Fruit fly (Drosophila melanogaster): ENCODE measurements around the gene cyst.

cyst gene

DNA sequence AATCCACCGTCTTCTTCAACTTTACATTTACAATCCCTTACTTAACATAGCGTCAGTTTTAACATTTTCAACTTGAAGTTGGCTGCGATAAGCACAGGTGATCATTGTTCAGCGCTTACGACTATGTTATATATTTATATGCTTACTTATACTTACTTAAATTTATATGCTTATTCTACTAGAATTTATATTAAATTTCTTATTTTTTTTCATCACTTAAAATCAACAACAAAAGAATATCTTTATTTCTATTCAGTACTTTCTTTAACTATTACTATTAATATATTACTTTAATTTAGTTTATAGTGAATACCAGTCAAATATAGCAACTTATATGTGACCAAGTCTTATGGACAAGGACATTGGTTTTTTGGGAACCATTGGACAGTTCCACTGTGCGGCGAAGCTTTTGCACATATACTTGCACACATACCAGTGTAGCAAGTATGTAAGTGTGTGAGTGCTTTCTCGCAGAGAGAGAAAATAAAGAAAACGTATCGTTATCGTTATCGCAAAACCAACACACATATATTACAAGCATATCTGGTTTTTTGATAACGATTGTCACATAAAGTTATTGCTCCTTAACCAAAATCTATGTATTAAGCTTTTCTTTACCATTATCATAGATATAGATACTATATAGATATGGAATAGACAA lies 8.7 kb upstream of the cyst start, which contains the start of gene Hasp (continued):
- TF ChIP-seq dm (GFP tag; optimal IDR thresholded peaks at IDR 0.05): no peak
- peak; percentile 41 for TF ChIP-seq ewg (GFP tag; optimal IDR thresholded peaks at IDR 0.05)
- TF ChIP-seq ranshi (GFP tag; IDR thresholded peaks at IDR 0.05): peak; percentile 33; the same call in 1 of the 2 replicates
- no peak for TF ChIP-seq Awh (GFP tag; IDR thresholded peaks at IDR 0.05)
- peak; percentile 14 for TF ChIP-seq CG12155 (GFP tag; optimal IDR thresholded peaks at IDR 0.05)
- TF ChIP-seq CG10979 (tag; optimal IDR thresholded peaks at IDR 0.05): peak; percentile 74
- TF ChIP-seq az2 (GFP tag; optimal IDR thresholded peaks at IDR 0.05): peak; percentile 64
- no peak for TF ChIP-seq Tbp (GFP tag; optimal IDR thresholded peaks at IDR 0.05)
- TF ChIP-seq Hmr (GFP tag; optimal IDR thresholded peaks at IDR 0.05): peak; percentile 43
- peak; percentile 51 for TF ChIP-seq Ptx1 (GFP tag; IDR thresholded peaks at IDR 0.05)
- TF ChIP-seq D (optimal IDR thresholded peaks at IDR 0.05): no peak
- TF ChIP-seq D (GFP tag; optimal IDR thresholded peaks at IDR 0.05): peak; percentile 44
- TF ChIP-seq nmo (GFP tag; optimal IDR thresholded peaks at IDR 0.05): peak; percentile 79
- no peak for TF ChIP-seq CG31365 (tag; optimal IDR thresholded peaks at IDR 0.05)
- TF ChIP-seq tgo (GFP tag; IDR thresholded peaks at IDR 0.05): peak; percentile 67; the same call in 2 of the 3 replicates
- no peak for TF ChIP-seq twi (tag; optimal IDR thresholded peaks at IDR 0.05)
- peak; percentile 21; the same call in 1 of the 3 replicates for TF ChIP-seq ken (GFP tag; IDR thresholded peaks at IDR 0.05)
- peak; percentile 44 for TF ChIP-seq ATbp (GFP tag; optimal IDR thresholded peaks at IDR 0.05)
- peak; percentile 60; the same call in 2 of the 3 replicates for TF ChIP-seq CG11456 (GFP tag; IDR thresholded peaks at IDR 0.05)
- TF ChIP-seq zfh1 (GFP tag; IDR thresholded peaks at IDR 0.05): peak; percentile 79
- TF ChIP-seq kay (GFP tag; optimal IDR thresholded peaks at IDR 0.05): peak; percentile 12
- TF ChIP-seq vnd (GFP tag; IDR thresholded peaks at IDR 0.05; ENCODE audit: partially characterized antibody): peak; percentile 74
- no peak for TF ChIP-seq Dip2 (GFP tag; IDR thresholded peaks at IDR 0.05)
- peak; percentile 64 for TF ChIP-seq CG3281 (GFP tag; optimal IDR thresholded peaks at IDR 0.05)
- peak; percentile 16 for TF ChIP-seq trh (GFP tag; optimal IDR thresholded peaks at IDR 0.05)
- TF ChIP-seq Dll (GFP tag; IDR thresholded peaks at IDR 0.05; ENCODE audit: partially characterized antibody): peak; percentile 68
- TF ChIP-seq CG13775 (GFP tag; optimal IDR thresholded peaks at IDR 0.05): peak; percentile 26
- TF ChIP-seq CG11723 (GFP tag; optimal IDR thresholded peaks at IDR 0.05): peak; percentile 13
- TF ChIP-seq vfl (GFP tag; optimal IDR thresholded peaks at IDR 0.05): peak; percentile 0
- peak; percentile 28 for TF ChIP-seq CG7556 (GFP tag; optimal IDR thresholded peaks at IDR 0.05)
- TF ChIP-seq CG32772 (GFP tag; IDR thresholded peaks at IDR 0.05): no peak
- peak; percentile 5 for TF ChIP-seq B-H2 (GFP tag; optimal IDR thresholded peaks at IDR 0.05)
- TF ChIP-seq Dp (GFP tag; optimal IDR thresholded peaks at IDR 0.05): peak; percentile 7
- peak; percentile 90 for TF ChIP-seq nerfin-2 (GFP tag; IDR thresholded peaks at IDR 0.05; ENCODE audit: partially characterized antibody)
- peak; percentile 54 for TF ChIP-seq CG9932 (GFP tag; IDR thresholded peaks at IDR 0.05)
- TF ChIP-seq bcd (GFP tag; optimal IDR thresholded peaks at IDR 0.05): peak; percentile 53
- TF ChIP-seq CG18476 (GFP tag; optimal IDR thresholded peaks at IDR 0.05): peak; percentile 42
- TF ChIP-seq Ssrp (tag; optimal IDR thresholded peaks at IDR 0.05): peak; percentile 46
- TF ChIP-seq CG34224 (GFP tag; IDR thresholded peaks at IDR 0.05; ENCODE audit: partially characterized antibody): peak; percentile 87
- TF ChIP-seq HLH4C (GFP tag; IDR thresholded peaks at IDR 0.05; ENCODE audit: partially characterized antibody): peak; percentile 94
- peak; percentile 41 for TF ChIP-seq oc (tag; optimal IDR thresholded peaks at IDR 0.05)
- peak; percentile 81 for TF ChIP-seq Med (GFP tag)
- TF ChIP-seq Xrp1 (GFP tag; IDR thresholded peaks at IDR 0.05): peak; percentile 67
- peak; percentile 52 for TF ChIP-seq CG10147 (GFP tag; optimal IDR thresholded peaks at IDR 0.05)
- no peak for TF ChIP-seq YL-1 (GFP tag; optimal IDR thresholded peaks at IDR 0.05)
- TF ChIP-seq Atf3 (GFP tag; optimal IDR thresholded peaks at IDR 0.05): no peak
- TF ChIP-seq ato (GFP tag; IDR thresholded peaks at IDR 0.05; ENCODE audit: partially characterized antibody): peak; percentile 88
